Worm (Caenorhabditis elegans): ENCODE data around the gene hst-3.2.

DNA sequence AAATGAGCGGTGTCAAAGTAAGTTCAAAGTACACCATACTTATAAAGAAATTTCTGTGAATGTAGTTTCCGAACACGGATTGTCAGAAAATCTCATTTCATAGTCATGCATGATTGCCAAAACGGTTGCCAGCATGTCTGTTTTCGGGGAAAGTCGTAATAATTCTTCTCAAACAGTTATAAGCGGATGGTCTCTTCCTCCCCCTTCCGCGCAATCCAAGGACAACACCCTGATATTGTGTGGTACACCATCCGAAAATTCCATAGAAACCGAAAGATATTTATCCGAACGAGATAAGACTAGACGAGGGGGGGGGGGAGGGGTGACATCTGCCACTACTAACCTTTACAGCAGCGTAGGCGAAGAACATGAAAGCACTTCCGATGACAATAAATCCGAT lies 49.2 kb downstream of the hst-3.2 start:
- TF ChIP-seq W03F9.2 (tag; optimal IDR thresholded peaks at IDR 0.05) (no peak), him-1 (tag; optimal IDR thresholded peaks at IDR 0.05) (no peak)
